Worm (Caenorhabditis elegans) whole organism, early embryonic: ENCODE data around the gene fbxc-39.

Source experiments
- aly-1 ChIP-seq: sonication (generic microtip); optimal IDR thresholded peaks from 2 replicates; lab custom pipeline; 2016; ENCODE audit warnings: missing genetic modification characterization, missing compliant biosample characterization
- ama-1 ChIP-seq: fragments of 150-350 bp; optimal IDR thresholded peaks from 2 replicates; lab custom pipeline; 2014
- ceh-13 ChIP-seq: fragments of 200-800 bp; sonication (Bioruptor generic); optimal IDR thresholded peaks from 2 replicates; lab custom pipeline; 2018; ENCODE audit warnings: mild to moderate bottlenecking, missing genetic modification characterization, missing compliant biosample characterization
- ceh-36 ChIP-seq: sonication (generic microtip); optimal IDR thresholded peaks from 2 replicates; lab custom pipeline; 2016; ENCODE audit warnings: missing genetic modification characterization, inconsistent platforms, missing compliant biosample characterization
- flt-1 ChIP-seq: fragments of 200-800 bp; sonication (Bioruptor generic); IDR thresholded peaks from 2 replicates; pipeline ENCODE4 v1.3.6; 2022; ENCODE audit warnings: missing genetic modification characterization, missing compliant biosample characterization
- hmbx-1 ChIP-seq: sonication (generic microtip); optimal IDR thresholded peaks from 2 replicates; lab custom pipeline; 2016; ENCODE audit warnings: mild to moderate bottlenecking, missing genetic modification characterization, missing compliant biosample characterization
- hmg-4 ChIP-seq: fragments of 200-800 bp; sonication (Bioruptor generic); optimal IDR thresholded peaks from 2 replicates; lab custom pipeline; 2018; ENCODE audit warnings: mild to moderate bottlenecking, missing genetic modification characterization, missing compliant biosample characterization
- hnd-1 ChIP-seq: sonication (generic microtip); optimal IDR thresholded peaks from 2 replicates; lab custom pipeline; 2016; ENCODE audit warnings: missing genetic modification characterization, missing compliant biosample characterization
- scrt-1 ChIP-seq: fragments of 200-800 bp; sonication (Bioruptor generic); IDR thresholded peaks from 2 replicates; pipeline ENCODE4 v1.3.6; 2022; ENCODE audit warnings: missing genetic modification characterization, missing compliant biosample characterization
- sea-1 ChIP-seq: fragments of 200-800 bp; sonication (Bioruptor generic); conservative IDR thresholded peaks from 2 replicates; pipeline ENCODE4 v1.3.6; 2022; ENCODE audit warnings: missing genetic modification characterization, missing compliant biosample characterization
- tbx-11 ChIP-seq: fragments of 200-800 bp; sonication (Bioruptor generic); IDR thresholded peaks from 2 replicates; pipeline ENCODE4 v1.3.6; 2022; ENCODE audit warnings: missing genetic modification characterization, missing compliant biosample characterization
- tbx-37 ChIP-seq: fragments of 200-800 bp; sonication (Bioruptor generic); conservative IDR thresholded peaks from 2 replicates; pipeline ENCODE4 v1.3.6; 2022; ENCODE audit warnings: missing genetic modification reagents, missing genetic modification characterization, missing compliant biosample characterization

DNA sequence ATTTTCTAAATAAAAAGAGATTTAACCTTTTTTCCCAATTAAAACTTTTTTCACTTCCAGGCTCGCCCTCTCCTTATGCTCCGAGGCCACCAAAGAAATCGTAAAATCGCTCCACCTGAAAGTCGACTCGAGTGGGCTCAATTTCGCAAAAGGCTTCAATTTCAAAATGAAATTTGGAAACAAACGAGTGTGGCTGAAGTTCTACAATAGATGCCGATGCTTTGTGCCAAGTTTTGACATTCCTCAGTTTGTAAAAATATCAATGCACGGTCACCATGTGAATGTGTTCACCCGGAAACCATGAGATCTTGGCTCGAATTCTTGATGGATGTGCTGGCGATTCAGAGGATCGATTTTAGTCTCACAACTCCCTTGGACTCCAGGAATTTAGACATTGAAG lies 38.1 kb downstream of the fbxc-39 start, which contains the start of gene M01D1.12:
- TF ChIP-seq aly-1 (tag; lab: Kevin White, UChicago): no peak
- TF ChIP-seq hmg-4 (GFP tag; lab: Kevin White, UChicago): no peak
- no peak for TF ChIP-seq hnd-1 (tag; lab: Kevin White, UChicago)
- no peak for TF ChIP-seq ceh-36 (tag; lab: Kevin White, UChicago)
- TF ChIP-seq sea-1: no peak
- TF ChIP-seq tbx-11 (GFP tag; lab: Robert Waterston, UW): no peak
- no peak for TF ChIP-seq ama-1 (lab: Kevin White, UChicago)
- no peak for TF ChIP-seq tbx-37
- TF ChIP-seq ceh-13 (GFP tag; lab: Kevin White, UChicago): no peak
- no peak for TF ChIP-seq flt-1 (GFP tag; lab: Robert Waterston, UW)
- TF ChIP-seq hmbx-1 (tag; lab: Kevin White, UChicago): no peak
- TF ChIP-seq scrt-1 (GFP tag; lab: Robert Waterston, UW): no peak
